Fruit fly (Drosophila melanogaster): ENCODE measurements around the gene CG42699.
A peak's percentile ranks its signal among the peaks of the same experiment; 100 is the strongest.

Gene CG42699

DNA sequence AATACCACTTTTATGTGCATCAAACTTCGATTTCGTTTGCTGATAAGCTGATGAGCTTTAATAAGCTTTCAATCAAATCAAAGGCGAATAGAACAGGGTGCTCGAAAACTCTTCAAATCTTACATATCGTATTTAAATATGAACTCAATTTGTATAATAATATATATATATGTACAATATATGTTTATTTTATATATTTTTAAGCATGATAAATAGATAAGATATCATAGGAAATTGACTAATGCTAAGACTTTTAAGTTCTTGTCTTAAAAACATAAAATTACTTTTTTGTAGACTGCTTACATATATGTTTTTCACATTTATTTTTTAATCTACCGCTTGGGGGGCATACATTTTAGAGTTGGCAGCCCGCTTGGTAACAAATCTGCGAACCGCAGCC is 12.4 kb upstream of the CG42699 start, which contains the start of gene CG15772:
CG15772 (plus strand) TSS at position 301 of the 400 bp plus-strand sequence.
- TF ChIP-seq CG7101 (tag; optimal IDR thresholded peaks at IDR 0.05) (peak; percentile 61), CG1620 (GFP tag; optimal IDR thresholded peaks at IDR 0.05) (no peak), kay (GFP tag; ENCODE audit: borderline replicate concordance) (no peak), CG12768 (GFP tag; optimal IDR thresholded peaks at IDR 0.05) (no peak), CG5204 (GFP tag; optimal IDR thresholded peaks at IDR 0.05) (no peak), CG7045 (GFP tag; optimal IDR thresholded peaks at IDR 0.05) (no peak), toe (GFP tag; optimal IDR thresholded peaks at IDR 0.05) (no peak), Mnt (GFP tag; optimal IDR thresholded peaks at IDR 0.05) (no peak), Crg-1 (GFP tag; optimal IDR thresholded peaks at IDR 0.05) (no peak), CG33017 (tag; optimal IDR thresholded peaks at IDR 0.05) (peak; percentile 19), CG11617 (GFP tag; optimal IDR thresholded peaks at IDR 0.05) (peak; percentile 22), cnc (optimal IDR thresholded peaks at IDR 0.05) (no peak), Clk (GFP tag; optimal IDR thresholded peaks at IDR 0.05) (no peak), pad (GFP tag; optimal IDR thresholded peaks at IDR 0.05) (no peak), tj (GFP tag; optimal IDR thresholded peaks at IDR 0.05) (peak; percentile 21), ovo (GFP tag; optimal IDR thresholded peaks at IDR 0.05) (no peak), bab1 (GFP tag; optimal IDR thresholded peaks at IDR 0.05) (no peak), cic (GFP tag; optimal IDR thresholded peaks at IDR 0.05) (no peak), CG14711 (tag; optimal IDR thresholded peaks at IDR 0.05) (peak; percentile 35), Hr96 (GFP tag; optimal IDR thresholded peaks at IDR 0.05) (no peak)

dm6 chrX:5752838-5753237 is 11.5 kb upstream of the CG42699 start:
- no peak for TF ChIP-seq Mnt (GFP tag; optimal IDR thresholded peaks at IDR 0.05)
- no peak for TF ChIP-seq toe (GFP tag; optimal IDR thresholded peaks at IDR 0.05)

- TF ChIP-seq ovo (GFP tag; optimal IDR thresholded peaks at IDR 0.05): peak; percentile 98
- TF ChIP-seq CG14711 (tag; optimal IDR thresholded peaks at IDR 0.05): peak; percentile 92
- TF ChIP-seq cic (GFP tag; optimal IDR thresholded peaks at IDR 0.05): peak; percentile 89
- TF ChIP-seq CG33017 (tag; optimal IDR thresholded peaks at IDR 0.05): peak; percentile 93
- no peak for TF ChIP-seq cnc (optimal IDR thresholded peaks at IDR 0.05)
- peak; percentile 93 for TF ChIP-seq pad (GFP tag; optimal IDR thresholded peaks at IDR 0.05)
- peak; percentile 95 for TF ChIP-seq CG12768 (GFP tag; optimal IDR thresholded peaks at IDR 0.05)
- TF ChIP-seq CG11617 (GFP tag; optimal IDR thresholded peaks at IDR 0.05): peak; percentile 99
- peak; percentile 93 for TF ChIP-seq tj (GFP tag; optimal IDR thresholded peaks at IDR 0.05)
- TF ChIP-seq Hr96 (GFP tag; optimal IDR thresholded peaks at IDR 0.05): peak; percentile 91
- TF ChIP-seq Clk (GFP tag; optimal IDR thresholded peaks at IDR 0.05): peak; percentile 92
- peak; percentile 95 for TF ChIP-seq kay (GFP tag; ENCODE audit: borderline replicate concordance)
- peak; percentile 92 for TF ChIP-seq CG1620 (GFP tag; optimal IDR thresholded peaks at IDR 0.05)
- peak; percentile 97 for TF ChIP-seq bab1 (GFP tag; optimal IDR thresholded peaks at IDR 0.05)
- TF ChIP-seq Mnt (GFP tag; optimal IDR thresholded peaks at IDR 0.05): peak; percentile 100
- TF ChIP-seq toe (GFP tag; optimal IDR thresholded peaks at IDR 0.05): peak; percentile 85
- peak; percentile 94 for TF ChIP-seq CG7045 (GFP tag; optimal IDR thresholded peaks at IDR 0.05)
- peak; percentile 87 for TF ChIP-seq Crg-1 (GFP tag; optimal IDR thresholded peaks at IDR 0.05)
- TF ChIP-seq CG7101 (tag; optimal IDR thresholded peaks at IDR 0.05): peak; percentile 97
- peak; percentile 90 for TF ChIP-seq CG5204 (GFP tag; optimal IDR thresholded peaks at IDR 0.05)
Observed at dm6 chrX:5754837-5755828, 9.2 kb upstream of the CG42699 start, which contains the start of the genes lin-52 and CG15771. Gene lin-52 (minus strand): TSS chrX:5754958. Gene CG15771 (plus strand): TSS chrX:5755574.

- TF ChIP-seq kay (GFP tag; ENCODE audit: borderline replicate concordance) (no peak), Hr96 (GFP tag; optimal IDR thresholded peaks at IDR 0.05) (no peak), cic (GFP tag; optimal IDR thresholded peaks at IDR 0.05) (no peak), ovo (GFP tag; optimal IDR thresholded peaks at IDR 0.05) (no peak), CG33017 (tag; optimal IDR thresholded peaks at IDR 0.05) (no peak), CG5204 (GFP tag; optimal IDR thresholded peaks at IDR 0.05) (no peak), cnc (optimal IDR thresholded peaks at IDR 0.05) (no peak), bab1 (GFP tag; optimal IDR thresholded peaks at IDR 0.05) (no peak), tj (GFP tag; optimal IDR thresholded peaks at IDR 0.05) (no peak), CG1620 (GFP tag; optimal IDR thresholded peaks at IDR 0.05) (no peak)
Observed at dm6 chrX:5756146-5756545, 8.2 kb upstream of the CG42699 start.

- TF ChIP-seq ovo (GFP tag; optimal IDR thresholded peaks at IDR 0.05): no peak
- TF ChIP-seq Crg-1 (GFP tag; optimal IDR thresholded peaks at IDR 0.05): no peak
- TF ChIP-seq CG14711 (tag; optimal IDR thresholded peaks at IDR 0.05): no peak
- no peak for TF ChIP-seq kay (GFP tag; ENCODE audit: borderline replicate concordance)
Observed at dm6 chrX:5763443-5764000, 831 bp upstream of the CG42699 start.

- TF ChIP-seq CG33017 (tag; optimal IDR thresholded peaks at IDR 0.05) (no peak), CG5204 (GFP tag; optimal IDR thresholded peaks at IDR 0.05) (no peak), Mnt (GFP tag; optimal IDR thresholded peaks at IDR 0.05) (no peak), tj (GFP tag; optimal IDR thresholded peaks at IDR 0.05) (no peak)
Observed at dm6 chrX:5766732-5767131, 2.4 kb downstream of the CG42699 start.

Data from whole organism, adult.